Worm (Caenorhabditis elegans) whole organism, L2 larva: ENCODE results near the gene ttr-7.

Experiments
- R02D3.7 ChIP-seq: fragments of 150-350 bp; optimal IDR thresholded peaks from 2 replicates; lab custom pipeline; 2014; ENCODE audit warnings: missing biosample characterization, missing genetic modification characterization
- alr-1 ChIP-seq: fragments of 150-350 bp; optimal IDR thresholded peaks from 2 replicates; lab custom pipeline; 2014; ENCODE audit warnings: missing biosample characterization, missing genetic modification characterization
- aly-2 ChIP-seq: fragments of 150-350 bp; optimal IDR thresholded peaks from 2 replicates; lab custom pipeline; 2014; ENCODE audit warnings: missing biosample characterization, missing genetic modification characterization
- ama-1 ChIP-seq: fragments of 150-350 bp; optimal IDR thresholded peaks from 2 replicates; lab custom pipeline; 2018; ENCODE audit warnings: inconsistent platforms
- elt-1 ChIP-seq: fragments of 150-350 bp; optimal IDR thresholded peaks from 2 replicates; lab custom pipeline; 2014; ENCODE audit warnings: missing biosample characterization, missing genetic modification characterization
- fos-1 ChIP-seq: fragments of 150-350 bp; optimal IDR thresholded peaks from 2 replicates; lab custom pipeline; 2014; ENCODE audit warnings: missing biosample characterization, missing genetic modification characterization
- nhr-129 ChIP-seq: fragments of 150-350 bp; optimal IDR thresholded peaks from 2 replicates; lab custom pipeline; 2014; ENCODE audit warnings: missing biosample characterization, missing genetic modification characterization
- nhr-23 ChIP-seq: fragments of 150-350 bp; optimal IDR thresholded peaks from 2 replicates; lab custom pipeline; 2014; ENCODE audit warnings: missing biosample characterization, missing genetic modification reagents, missing genetic modification characterization
- nhr-237 ChIP-seq: fragments of 150-350 bp; optimal IDR thresholded peaks from 2 replicates; lab custom pipeline; 2014; ENCODE audit warnings: missing biosample characterization, missing genetic modification characterization
- nhr-77 ChIP-seq: fragments of 150-350 bp; optimal IDR thresholded peaks from 2 replicates; lab custom pipeline; 2014; ENCODE audit warnings: missing biosample characterization, missing genetic modification characterization
- skn-1 ChIP-seq: sonication (generic microtip); optimal IDR thresholded peaks from 2 replicates; lab custom pipeline; 2017; ENCODE audit warnings: missing biosample characterization, missing genetic modification characterization
- zag-1 ChIP-seq: fragments of 150-350 bp; optimal IDR thresholded peaks from 2 replicates; lab custom pipeline; 2014; ENCODE audit warnings: missing biosample characterization, missing genetic modification characterization
- ztf-11 ChIP-seq: sonication (generic microtip); optimal IDR thresholded peaks from 2 replicates; lab custom pipeline; 2017; ENCODE audit warnings: missing biosample characterization, missing genetic modification characterization

DNA sequence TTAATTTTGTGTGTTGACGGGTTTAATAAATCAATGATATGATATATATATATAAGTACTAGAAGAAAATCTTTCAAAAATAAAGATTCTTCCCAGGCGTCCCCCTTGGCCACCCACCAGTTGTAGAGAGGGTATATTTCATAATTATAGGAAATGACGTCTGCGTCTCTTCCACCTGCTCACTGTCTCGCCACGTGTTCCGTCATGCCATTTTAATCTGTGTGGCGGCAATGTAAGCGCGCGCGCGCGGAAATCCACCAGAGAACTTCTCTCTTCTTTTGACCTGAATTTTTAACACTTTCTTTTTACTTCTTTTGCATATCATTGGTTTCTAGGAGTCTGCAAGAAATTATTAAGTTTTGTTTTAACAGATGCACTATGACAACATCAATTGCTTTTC lies 48.6 kb downstream of the ttr-7 start:
- TF ChIP-seq nhr-129 (tag; lab: Kevin White, UChicago), result no peak
- TF ChIP-seq elt-1 (tag; lab: Kevin White, UChicago), result no peak
- TF ChIP-seq nhr-77, result no peak
- TF ChIP-seq ztf-11 (tag; lab: Kevin White, UChicago), result no peak
- no peak for TF ChIP-seq nhr-237 (tag; lab: Kevin White, UChicago)
- TF ChIP-seq fos-1 (tag; lab: Kevin White, UChicago), result no peak
- no peak for TF ChIP-seq skn-1
- TF ChIP-seq alr-1 (tag; lab: Kevin White, UChicago), result no peak
- no peak for TF ChIP-seq aly-2
- no peak for TF ChIP-seq ama-1 (lab: Kevin White, UChicago)
- no peak for TF ChIP-seq R02D3.7
- TF ChIP-seq zag-1 (tag; lab: Kevin White, UChicago), result no peak
- no peak for TF ChIP-seq nhr-23 (tag; lab: Kevin White, UChicago)
